Worm (Caenorhabditis elegans) whole organism, young adult: ENCODE measurements around the gene K11E4.6.

Experiments
- B0019.2 ChIP-seq: fragments of 200-800 bp; sonication (Bioruptor generic); conservative IDR thresholded peaks from 2 replicates; pipeline ENCODE4 v1.3.6; 2022; ENCODE audit warnings: missing genetic modification reagents, missing genetic modification characterization, missing compliant biosample characterization
- B0261.1 ChIP-seq: sonication (generic microtip); optimal IDR thresholded peaks from 2 replicates; lab custom pipeline; 2016; ENCODE audit warnings: mild to moderate bottlenecking, missing genetic modification characterization, moderate library complexity, missing compliant biosample characterization
- C17E4.6 ChIP-seq: fragments of 200-800 bp; sonication (Bioruptor generic); IDR thresholded peaks from 2 replicates; pipeline ENCODE4 v1.3.6; 2022; ENCODE audit warnings: missing genetic modification reagents, missing genetic modification characterization, missing compliant biosample characterization
- F22D6.2 ChIP-seq: sonication (generic microtip); optimal IDR thresholded peaks from 2 replicates; lab custom pipeline; 2016; ENCODE audit warnings: mild to moderate bottlenecking, missing genetic modification characterization, missing compliant biosample characterization
- F23B12.7 ChIP-seq: sonication (generic microtip); optimal IDR thresholded peaks from 2 replicates; lab custom pipeline; 2017; ENCODE audit warnings: missing genetic modification characterization, mild to moderate bottlenecking, missing compliant biosample characterization, antibody characterized with exemption, moderate library complexity; ENCODE audit not compliant: insufficient read depth
- F39B2.1 ChIP-seq: fragments of 200-800 bp; sonication (Bioruptor generic); IDR thresholded peaks from 2 replicates; pipeline ENCODE4 v1.3.6; 2022; ENCODE audit warnings: missing genetic modification reagents, missing genetic modification characterization, missing compliant biosample characterization
- K11D2.4 ChIP-seq: fragments of 200-800 bp; sonication (Bioruptor generic); IDR thresholded peaks from 2 replicates; pipeline ENCODE4 v1.3.6; 2022; ENCODE audit warnings: missing genetic modification reagents, missing genetic modification characterization, missing compliant biosample characterization
- K12H6.12 ChIP-seq: fragments of 200-800 bp; sonication (Bioruptor generic); optimal IDR thresholded peaks from 2 replicates; lab custom pipeline; 2018; ENCODE audit warnings: mild to moderate bottlenecking, missing genetic modification characterization, missing compliant biosample characterization
- T07F8.4 ChIP-seq: sonication (generic microtip); optimal IDR thresholded peaks from 2 replicates; lab custom pipeline; 2016; ENCODE audit warnings: mild to moderate bottlenecking, missing genetic modification characterization, moderate library complexity, missing compliant biosample characterization
- Y56A3A.18 ChIP-seq: fragments of 200-800 bp; sonication (Bioruptor generic); IDR thresholded peaks from 2 replicates; pipeline ENCODE4 v1.3.6; 2022; ENCODE audit warnings: missing genetic modification reagents, missing genetic modification characterization, missing compliant biosample characterization
- aptf-3 ChIP-seq: fragments of 200-800 bp; sonication (Bioruptor generic); IDR thresholded peaks from 2 replicates; pipeline ENCODE4 v1.3.6; 2022; ENCODE audit warnings: missing genetic modification characterization, missing compliant biosample characterization
- attf-3 ChIP-seq: fragments of 200-800 bp; sonication (Bioruptor generic); conservative IDR thresholded peaks from 2 replicates; pipeline ENCODE4 v1.3.6; 2022; ENCODE audit warnings: missing genetic modification reagents, missing genetic modification characterization, missing compliant biosample characterization
- cebp-1 ChIP-seq, 2 experiments: fragments of 200-800 bp in 1 of 2; sonication (Bioruptor generic) in 1 of 2; sonication (generic microtip) in 1 of 2; IDR thresholded peaks in 1 of 2; optimal IDR thresholded peaks in 1 of 2; 2 replicates each; pipeline versions ENCODE4 v1.3.6 to Lab custom; 2017 to 2022; ENCODE audit warnings: missing compliant biosample characterization in 2 of 2, missing genetic modification characterization in 2 of 2, mild to moderate bottlenecking in 1 of 2, missing genetic modification reagents in 1 of 2, moderate library complexity in 1 of 2
- ceh-27 ChIP-seq: fragments of 200-800 bp; sonication (Bioruptor generic); optimal IDR thresholded peaks from 2 replicates; lab custom pipeline; 2018; ENCODE audit warnings: mild to moderate bottlenecking, missing genetic modification characterization, moderate library complexity, missing compliant biosample characterization
- chd-7 ChIP-seq: sonication (generic microtip); optimal IDR thresholded peaks from 2 replicates; lab custom pipeline; 2016; ENCODE audit warnings: mild to moderate bottlenecking, missing genetic modification characterization, moderate library complexity, missing compliant biosample characterization
- dox-1 ChIP-seq: fragments of 200-800 bp; sonication (Bioruptor generic); IDR thresholded peaks from 2 replicates; pipeline ENCODE4 v1.3.6; 2022; ENCODE audit warnings: missing genetic modification reagents, missing genetic modification characterization, missing compliant biosample characterization
- dpff-1 ChIP-seq: sonication (generic microtip); optimal IDR thresholded peaks from 2 replicates; lab custom pipeline; 2017; ENCODE audit warnings: mild to moderate bottlenecking, missing genetic modification characterization, missing compliant biosample characterization
- dpl-1 ChIP-seq: fragments of 150-350 bp; optimal IDR thresholded peaks from 2 replicates; lab custom pipeline; 2014; ENCODE audit warnings: missing biosample characterization, missing genetic modification reagents, missing genetic modification characterization
- egl-44 ChIP-seq: fragments of 200-800 bp; sonication (Bioruptor generic); IDR thresholded peaks from 2 replicates; pipeline ENCODE4 v1.3.6; 2022; ENCODE audit warnings: missing genetic modification reagents, missing genetic modification characterization, missing compliant biosample characterization
- ets-4 ChIP-seq: fragments of 200-800 bp; sonication (Bioruptor generic); optimal IDR thresholded peaks from 2 replicates; lab custom pipeline; 2018; ENCODE audit warnings: mild to moderate bottlenecking, missing genetic modification characterization, missing compliant biosample characterization
- gei-17 ChIP-seq: fragments of 200-800 bp; sonication (Bioruptor generic); optimal IDR thresholded peaks from 2 replicates; lab custom pipeline; 2018; ENCODE audit warnings: mild to moderate bottlenecking, missing genetic modification characterization, missing compliant biosample characterization
- hlh-12 ChIP-seq: sonication (generic microtip); optimal IDR thresholded peaks from 2 replicates; lab custom pipeline; 2016; ENCODE audit warnings: missing genetic modification characterization, missing compliant biosample characterization
- hlh-26 ChIP-seq: fragments of 200-800 bp; sonication (Bioruptor generic); conservative IDR thresholded peaks from 2 replicates; pipeline ENCODE4 v1.3.6; 2022; ENCODE audit warnings: missing genetic modification reagents, missing genetic modification characterization, missing compliant biosample characterization
- hmg-20 ChIP-seq: fragments of 200-800 bp; sonication (Bioruptor generic); IDR thresholded peaks from 2 replicates; pipeline ENCODE4 v1.3.6; 2022; ENCODE audit warnings: missing genetic modification reagents, missing genetic modification characterization, missing compliant biosample characterization
- hrde-1 ChIP-seq: sonication (generic microtip); optimal IDR thresholded peaks from 2 replicates; lab custom pipeline; 2016; ENCODE audit warnings: missing genetic modification characterization, mild to moderate bottlenecking, missing compliant biosample characterization, moderate library complexity, missing genotype, missing genetic modification reagents, borderline replicate concordance
- lin-40 ChIP-seq: sonication (generic microtip); optimal IDR thresholded peaks from 2 replicates; lab custom pipeline; 2016; ENCODE audit warnings: missing genetic modification characterization, mild to moderate bottlenecking, missing compliant biosample characterization, missing genotype, missing genetic modification reagents
- lir-1 ChIP-seq: fragments of 200-800 bp; sonication (Bioruptor generic); conservative IDR thresholded peaks from 2 replicates; pipeline ENCODE4 v1.3.6; 2022; ENCODE audit warnings: missing genetic modification reagents, missing genetic modification characterization, missing compliant biosample characterization
- madf-6 ChIP-seq: fragments of 200-800 bp; sonication (Bioruptor generic); IDR thresholded peaks from 2 replicates; pipeline ENCODE4 v1.3.6; 2022; ENCODE audit warnings: missing genetic modification reagents, missing genetic modification characterization, missing compliant biosample characterization
- mcd-1 ChIP-seq: fragments of 200-800 bp; sonication (Bioruptor generic); IDR thresholded peaks from 2 replicates; pipeline ENCODE4 v1.3.6; 2022; ENCODE audit warnings: missing genetic modification reagents, missing genetic modification characterization, missing compliant biosample characterization
- mel-28 ChIP-seq: sonication (generic microtip); optimal IDR thresholded peaks from 2 replicates; lab custom pipeline; 2016; ENCODE audit warnings: borderline replicate concordance, mild to moderate bottlenecking, missing genetic modification characterization, missing compliant biosample characterization
- mes-4 ChIP-seq: sonication (generic microtip); optimal IDR thresholded peaks from 2 replicates; lab custom pipeline; 2016; ENCODE audit warnings: missing genotype, missing genetic modification characterization, missing compliant biosample characterization
- nfyb-1 ChIP-seq: fragments of 200-800 bp; sonication (Bioruptor generic); IDR thresholded peaks from 2 replicates; pipeline ENCODE4 v1.3.6; 2022; ENCODE audit warnings: missing genetic modification reagents, missing genetic modification characterization, missing compliant biosample characterization
- nhr-80 ChIP-seq: sonication (generic microtip); optimal IDR thresholded peaks from 2 replicates; lab custom pipeline; 2016; ENCODE audit warnings: missing genetic modification characterization, missing compliant biosample characterization
- nhr-90 ChIP-seq: sonication (generic microtip); optimal IDR thresholded peaks from 2 replicates; lab custom pipeline; 2016; ENCODE audit warnings: missing genotype, mild to moderate bottlenecking, missing genetic modification characterization, missing compliant biosample characterization
- pha-4 ChIP-seq: fragments of 150-350 bp; sonication (generic microtip); optimal IDR thresholded peaks from 2 replicates; lab custom pipeline; 2014; ENCODE audit warnings: missing biosample characterization, missing genetic modification reagents, missing genetic modification characterization
- rec-8 ChIP-seq, 2 experiments: sonication (generic microtip); optimal IDR thresholded peaks; 2 replicates each; lab custom pipeline; 2016; ENCODE audit warnings: mild to moderate bottlenecking in 2 of 2, missing genetic modification characterization in 2 of 2, missing genetic modification reagents in 2 of 2, missing genotype in 2 of 2, missing biosample characterization in 1 of 2, missing compliant biosample characterization in 1 of 2, moderate library complexity in 1 of 2
- rpc-1 ChIP-seq, 2 experiments: fragments of 150-350 bp in 1 of 2; sonication (generic microtip) in 1 of 2; optimal IDR thresholded peaks; 2 replicates each; lab custom pipeline; 2014 to 2018; ENCODE audit warnings: missing biosample characterization in 1 of 2, missing genetic modification characterization in 1 of 2, missing genetic modification reagents in 1 of 2, missing genotype in 1 of 2
- sea-2 ChIP-seq: fragments of 200-800 bp; sonication (Bioruptor generic); IDR thresholded peaks from 2 replicates; pipeline ENCODE4 v1.3.6; 2022; ENCODE audit warnings: missing genetic modification characterization, missing compliant biosample characterization
- snpc-4 ChIP-seq, 5 experiments: fragments of 150-350 bp in 1 of 5; sonication (generic microtip) in 4 of 5; optimal IDR thresholded peaks; 2 replicates each; lab custom pipeline; 2014 to 2018; ENCODE audit warnings: missing genetic modification characterization in 5 of 5, missing biosample characterization in 3 of 5, antibody characterized with exemption in 2 of 5, mild to moderate bottlenecking in 2 of 5, missing compliant biosample characterization in 2 of 5, missing genotype in 2 of 5, moderate library complexity in 2 of 5, missing genetic modification reagents in 1 of 5
- tbp1 ChIP-seq: fragments of 200-800 bp; sonication (Bioruptor generic); optimal IDR thresholded peaks from 2 replicates; lab custom pipeline; 2018; ENCODE audit warnings: mild to moderate bottlenecking, missing genetic modification characterization, missing compliant biosample characterization
- zfh-2 ChIP-seq: fragments of 200-800 bp; sonication (Bioruptor generic); conservative IDR thresholded peaks from 2 replicates; pipeline ENCODE4 v1.3.6; 2022; ENCODE audit warnings: missing genetic modification reagents, missing genetic modification characterization, missing compliant biosample characterization
- ztf-18 ChIP-seq: sonication (generic microtip); optimal IDR thresholded peaks from 2 replicates; lab custom pipeline; 2016; ENCODE audit warnings: missing genotype, mild to moderate bottlenecking, missing genetic modification characterization, missing compliant biosample characterization

Gene K11E4.6

DNA sequence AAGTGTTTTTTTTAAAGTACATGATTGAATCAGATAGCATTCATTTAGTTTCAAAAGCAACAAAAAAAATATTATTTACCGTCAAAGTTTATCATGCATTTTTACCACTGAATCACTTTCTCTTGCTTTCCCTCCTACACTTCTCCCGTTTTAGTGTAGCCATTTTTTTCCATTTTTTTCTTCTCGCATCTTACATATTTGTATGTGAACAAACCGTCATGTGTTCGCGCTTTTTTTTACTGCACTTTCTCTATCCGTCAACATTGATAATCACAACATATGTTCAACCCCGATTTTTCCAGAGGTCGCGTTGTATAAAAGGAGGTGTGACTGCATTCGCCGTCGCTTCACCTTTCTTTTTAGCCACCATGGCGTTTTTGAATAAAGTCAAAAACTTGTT, 47.6 kb upstream of the K11E4.6 start, which contains the start of gene gck-4:
Gene gck-4 (plus strand): TSS at position 301 of the 400 bp plus-strand sequence.
- no peak for TF ChIP-seq F39B2.1
- TF ChIP-seq aptf-3 (GFP tag; lab: Robert Waterston, UW), result no peak

DNA sequence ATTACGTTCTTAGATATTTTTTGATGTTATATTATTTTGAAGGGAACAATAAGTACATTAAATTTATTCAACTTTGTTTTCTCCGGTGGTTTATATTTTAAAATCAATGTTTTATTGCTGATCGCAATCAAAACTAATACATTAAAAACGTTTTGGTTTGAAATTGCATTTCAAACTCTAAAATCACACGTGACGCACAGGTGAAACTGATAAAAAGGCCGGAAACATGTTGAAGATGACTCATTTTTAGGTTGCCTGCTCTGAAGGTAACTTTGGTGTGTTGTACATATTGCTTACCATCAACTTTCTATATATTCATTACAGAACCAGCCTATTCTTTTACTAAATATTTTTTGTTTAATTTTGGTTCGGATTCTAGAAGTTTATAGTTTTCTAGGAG, 38.7 kb upstream of the K11E4.6 start:
- TF ChIP-seq nhr-80, result peak; percentile 41
- TF ChIP-seq snpc-4 (GFP tag; optimal IDR thresholded peaks at IDR 0.05; lab: Kevin White, UChicago), result no peak
- no peak for TF ChIP-seq snpc-4 (tag; optimal IDR thresholded peaks at IDR 0.05; lab: Kevin White, UChicago)

DNA sequence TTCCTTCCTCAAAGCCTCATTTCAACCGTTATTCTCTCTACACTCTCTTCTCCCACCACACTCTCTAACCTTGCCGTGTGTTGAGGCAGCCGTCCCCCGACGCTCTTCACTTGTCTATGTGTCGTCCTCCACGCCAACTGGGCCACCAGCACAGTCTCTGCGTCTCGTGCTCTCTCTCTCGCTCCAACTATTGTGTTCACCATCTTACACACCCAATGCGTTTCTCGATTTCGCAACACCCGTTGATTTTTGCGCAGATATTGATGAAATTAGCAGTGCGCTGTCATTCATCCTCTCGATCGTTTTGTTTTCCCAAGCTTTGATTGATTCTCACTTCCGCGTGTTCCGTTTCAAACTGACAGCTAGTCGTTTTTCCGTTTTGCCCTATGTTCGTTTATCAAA, 37.4 kb upstream of the K11E4.6 start:
- TF ChIP-seq lir-1 (GFP tag; lab: Robert Waterston, UW) (no peak), gei-17 (peak; percentile 22), mes-4 (tag; lab: Kevin White, UChicago) (no peak), hlh-26 (GFP tag; lab: Robert Waterston, UW) (no peak), ceh-27 (GFP tag; lab: Kevin White, UChicago) (peak; percentile 74), hrde-1 (tag; lab: Kevin White, UChicago) (no peak), nfyb-1 (peak; percentile 42; the same call in 1 of the 2 replicates), K11D2.4 (peak; percentile 29; the same call in 1 of the 2 replicates), lin-40 (tag; lab: Kevin White, UChicago) (peak; percentile 50), cebp-1 (GFP tag; IDR thresholded peaks at IDR 0.05; lab: Robert Waterston, UW) (peak; percentile 91), cebp-1 (tag; optimal IDR thresholded peaks at IDR 0.05; lab: Kevin White, UChicago) (peak; percentile 98), egl-44 (0 out of 2 replicates have a peak, but pooled peaks have one; percentile 42), ztf-18 (peak; percentile 16), nhr-80 (peak; percentile 45), dpff-1 (tag; lab: Kevin White, UChicago) (no peak), hlh-12 (no peak), mcd-1 (GFP tag; lab: Robert Waterston, UW) (no peak), rpc-1 (optimal IDR thresholded peaks at IDR 0.05; lab: Kevin White, UChicago) (no peak), rpc-1 (tag; optimal IDR thresholded peaks at IDR 0.05; lab: Kevin White, UChicago) (no peak), snpc-4 (GFP tag; optimal IDR thresholded peaks at IDR 0.05; lab: Kevin White, UChicago) (no peak), snpc-4 (tag; optimal IDR thresholded peaks at IDR 0.05; lab: Kevin White, UChicago) (peak in 2 of 4 experiments; percentile 3 to 41), B0019.2 (GFP tag; lab: Robert Waterston, UW) (no peak), hmg-20 (GFP tag; lab: Robert Waterston, UW) (no peak), F23B12.7 (tag; lab: Kevin White, UChicago) (no peak), mel-28 (tag; lab: Kevin White, UChicago) (no peak), B0261.1 (tag; lab: Kevin White, UChicago) (peak; percentile 5), ets-4 (GFP tag; lab: Kevin White, UChicago) (no peak), attf-3 (GFP tag; lab: Robert Waterston, UW) (no peak), dpl-1 (GFP tag; lab: Kevin White, UChicago) (no peak), T07F8.4 (tag; lab: Kevin White, UChicago) (no peak), rec-8 (tag; optimal IDR thresholded peaks at IDR 0.05; lab: Kevin White, UChicago) (no peak), madf-6 (no peak), Y56A3A.18 (GFP tag; lab: Robert Waterston, UW) (no peak), tbp1 (GFP tag; lab: Kevin White, UChicago) (peak; percentile 10), dox-1 (GFP tag; lab: Robert Waterston, UW) (peak; percentile 77; the same call in 1 of the 2 replicates), C17E4.6 (no peak), pha-4 (no peak), chd-7 (tag; lab: Kevin White, UChicago) (peak; percentile 40), F22D6.2 (tag; lab: Kevin White, UChicago) (no peak), zfh-2 (GFP tag; lab: Robert Waterston, UW) (peak; percentile 91), K12H6.12 (tag; lab: Kevin White, UChicago) (peak; percentile 34), nhr-90 (no peak), sea-2 (GFP tag; lab: Robert Waterston, UW) (no peak)
